Worm (Caenorhabditis elegans): ENCODE data around the gene aff-1.

The aff-1 gene

ce11 chrII:6838977-6839376 lies 24.6 kb downstream of the aff-1 start (continued):
- no peak for TF ChIP-seq fos-1 (tag; optimal IDR thresholded peaks at IDR 0.05)
- no peak for TF ChIP-seq lin-15B (tag; optimal IDR thresholded peaks at IDR 0.05)
- TF ChIP-seq ama-1 (optimal IDR thresholded peaks at IDR 0.05) = no peak
- TF ChIP-seq nhr-85 (tag) = peak; percentile 93
- no peak for TF ChIP-seq pax-3 (tag; optimal IDR thresholded peaks at IDR 0.05)
- TF ChIP-seq fkh-10 (GFP tag; optimal IDR thresholded peaks at IDR 0.05) = no peak
- no peak for TF ChIP-seq zip-4 (GFP tag; optimal IDR thresholded peaks at IDR 0.05)
- TF ChIP-seq efl-3 (GFP tag; optimal IDR thresholded peaks at IDR 0.05) = no peak
- no peak for TF ChIP-seq nhr-12 (tag; optimal IDR thresholded peaks at IDR 0.05)
- TF ChIP-seq egl-27 (tag; optimal IDR thresholded peaks at IDR 0.05) = peak in 1 of 2 experiments; percentile 62
- TF ChIP-seq ceh-82 (tag; optimal IDR thresholded peaks at IDR 0.05) = peak in 1 of 3 experiments; percentile 23
- peak; percentile 31 for TF ChIP-seq nhr-90 (tag; optimal IDR thresholded peaks at IDR 0.05; ENCODE audit: poor library complexity)
- peak; percentile 14 to 46 for TF ChIP-seq lin-35 (GFP tag; optimal IDR thresholded peaks at IDR 0.05)
- no peak for TF ChIP-seq ces-1 (GFP tag; optimal IDR thresholded peaks at IDR 0.05)
- no peak for TF ChIP-seq hlh-17 (GFP tag; optimal IDR thresholded peaks at IDR 0.05; ENCODE audit: borderline replicate concordance)
- TF ChIP-seq unc-62 (GFP tag; optimal IDR thresholded peaks at IDR 0.05) = no peak
- peak in 1 of 2 experiments; percentile 30 for TF ChIP-seq ztf-11 (tag; optimal IDR thresholded peaks at IDR 0.05)
- no peak for TF ChIP-seq dpl-1 (GFP tag; optimal IDR thresholded peaks at IDR 0.05)
- TF ChIP-seq nhr-76 (tag; optimal IDR thresholded peaks at IDR 0.05) = no peak
- no peak for TF ChIP-seq hpl-2 (GFP tag; optimal IDR thresholded peaks at IDR 0.05)
- no peak for TF ChIP-seq sptf-1 (tag; optimal IDR thresholded peaks at IDR 0.05)
- no peak; the same call in 1 of the 2 replicates for TF ChIP-seq nhr-19 (GFP tag; conservative IDR thresholded peaks at IDR 0.05)
- no peak for TF ChIP-seq pag-3 (tag; optimal IDR thresholded peaks at IDR 0.05; ENCODE audit: borderline replicate concordance, insufficient read depth)
- TF ChIP-seq nhr-11 (tag; optimal IDR thresholded peaks at IDR 0.05) = no peak
- TF ChIP-seq isw-1 (GFP tag; IDR thresholded peaks at IDR 0.05) = no peak
- peak; percentile 9 for TF ChIP-seq lin-13 (GFP tag; optimal IDR thresholded peaks at IDR 0.05)
- peak; percentile 15 for TF ChIP-seq unc-86 (tag; optimal IDR thresholded peaks at IDR 0.05)
- TF ChIP-seq nhr-47 (tag; optimal IDR thresholded peaks at IDR 0.05) = peak; percentile 66
- no peak for TF ChIP-seq unc-98 (GFP tag; IDR thresholded peaks at IDR 0.05)
- peak; percentile 4 for TF ChIP-seq ceh-8 (GFP tag; optimal IDR thresholded peaks at IDR 0.05)
- TF ChIP-seq nhr-20 (tag; optimal IDR thresholded peaks at IDR 0.05) = peak; percentile 87
- TF ChIP-seq nhr-71 (tag; optimal IDR thresholded peaks at IDR 0.05) = peak; percentile 79
- no peak for TF ChIP-seq nhr-84 (tag; optimal IDR thresholded peaks at IDR 0.05)
- peak; percentile 90 for TF ChIP-seq lin-14 (GFP tag; optimal IDR thresholded peaks at IDR 0.05)
- peak; percentile 24 for TF ChIP-seq mep-1 (tag; optimal IDR thresholded peaks at IDR 0.05)
- TF ChIP-seq lin-39 (tag; optimal IDR thresholded peaks at IDR 0.05) = no peak
- TF ChIP-seq xbp-1 (tag; optimal IDR thresholded peaks at IDR 0.05) = peak; percentile 43
- no peak for TF ChIP-seq elt-2 (tag; optimal IDR thresholded peaks at IDR 0.05)
- TF ChIP-seq irx-1 (tag; optimal IDR thresholded peaks at IDR 0.05) = peak; percentile 68
- peak; percentile 27 for TF ChIP-seq sup-37 (GFP tag; optimal IDR thresholded peaks at IDR 0.05)
- no peak for TF ChIP-seq ceh-63 (GFP tag; optimal IDR thresholded peaks at IDR 0.05)
- peak; percentile 52 for TF ChIP-seq ztf-4 (tag; optimal IDR thresholded peaks at IDR 0.05)

- TF ChIP-seq nhr-71 (tag; optimal IDR thresholded peaks at IDR 0.05) = peak; percentile 15
- peak; percentile 41 for TF ChIP-seq vab-15 (tag; optimal IDR thresholded peaks at IDR 0.05)
- TF ChIP-seq mep-1 (tag; optimal IDR thresholded peaks at IDR 0.05) = peak; percentile 0
- no peak for TF ChIP-seq skn-1 (tag; optimal IDR thresholded peaks at IDR 0.05)
- no peak for TF ChIP-seq sox-4 (tag; optimal IDR thresholded peaks at IDR 0.05)
- TF ChIP-seq dpl-1 (GFP tag; optimal IDR thresholded peaks at IDR 0.05) = no peak
- peak; percentile 41 for TF ChIP-seq fkh-8 (tag; optimal IDR thresholded peaks at IDR 0.05)
- TF ChIP-seq swsn-7 (tag; optimal IDR thresholded peaks at IDR 0.05) = no peak
- no peak for TF ChIP-seq F16B12.6 (tag; optimal IDR thresholded peaks at IDR 0.05)
- TF ChIP-seq ceh-63 (GFP tag; optimal IDR thresholded peaks at IDR 0.05) = no peak
- no peak for TF ChIP-seq lin-13 (GFP tag; optimal IDR thresholded peaks at IDR 0.05)
- TF ChIP-seq mab-9 (GFP tag; IDR thresholded peaks at IDR 0.05) = peak; percentile 55; the same call in 1 of the 2 replicates
- TF ChIP-seq lin-14 (GFP tag; optimal IDR thresholded peaks at IDR 0.05) = peak; percentile 87
- no peak for TF ChIP-seq pax-3 (tag; optimal IDR thresholded peaks at IDR 0.05)
- TF ChIP-seq fkh-4 (tag; optimal IDR thresholded peaks at IDR 0.05; ENCODE audit: borderline replicate concordance) = no peak
- TF ChIP-seq tbx-2 (tag; optimal IDR thresholded peaks at IDR 0.05) = peak; percentile 47
- TF ChIP-seq fos-1 (tag; optimal IDR thresholded peaks at IDR 0.05) = no peak
- no peak for TF ChIP-seq lsy-2 (tag; optimal IDR thresholded peaks at IDR 0.05)
- TF ChIP-seq egl-27 (tag; optimal IDR thresholded peaks at IDR 0.05) = peak; percentile 72 to 84
Observed at ce11 chrII:6838270-6838878, 25.2 kb downstream of the aff-1 start.

All from whole organism, L1 larva.